Worm (Caenorhabditis elegans) whole organism, late embryonic: ENCODE measurements around the gene nlt-1.

Experiments used
- ceh-14 ChIP-seq: sonication (generic microtip); optimal IDR thresholded peaks from 2 replicates; lab custom pipeline; 2016; ENCODE audit warnings: missing genotype, missing genetic modification characterization, missing compliant biosample characterization
- ceh-19 ChIP-seq: fragments of 200-800 bp; sonication (Bioruptor generic); optimal IDR thresholded peaks from 2 replicates; lab custom pipeline; 2018; ENCODE audit warnings: mild to moderate bottlenecking, missing genetic modification characterization, missing compliant biosample characterization
- ceh-22 ChIP-seq: sonication (generic microtip); optimal IDR thresholded peaks from 2 replicates; lab custom pipeline; 2017; ENCODE audit warnings: missing biosample characterization, missing genetic modification characterization
- fax-1 ChIP-seq: sonication (generic microtip); optimal IDR thresholded peaks from 2 replicates; lab custom pipeline; 2016; ENCODE audit warnings: missing genotype, missing genetic modification characterization, missing compliant biosample characterization
- fkh-10 ChIP-seq: fragments of 150-350 bp; optimal IDR thresholded peaks from 2 replicates; lab custom pipeline; 2014; ENCODE audit warnings: missing biosample characterization, missing genetic modification reagents, missing genetic modification characterization
- hlh-13 ChIP-seq: fragments of 200-800 bp; sonication (Bioruptor generic); optimal IDR thresholded peaks from 2 replicates; lab custom pipeline; 2018; ENCODE audit warnings: mild to moderate bottlenecking, missing genetic modification characterization, missing compliant biosample characterization
- lin-11 ChIP-seq: fragments of 200-800 bp; sonication (Bioruptor generic); optimal IDR thresholded peaks from 2 replicates; lab custom pipeline; 2018; ENCODE audit warnings: mild to moderate bottlenecking, missing genetic modification characterization, missing compliant biosample characterization
- nhr-11 ChIP-seq: fragments of 150-350 bp; optimal IDR thresholded peaks from 2 replicates; lab custom pipeline; 2014; ENCODE audit warnings: missing biosample characterization, missing genetic modification characterization
- pqm-1 ChIP-seq: sonication (generic microtip); optimal IDR thresholded peaks from 2 replicates; lab custom pipeline; 2016; ENCODE audit warnings: missing genetic modification characterization, missing compliant biosample characterization
- syd-9 ChIP-seq: sonication (generic microtip); optimal IDR thresholded peaks from 2 replicates; lab custom pipeline; 2016; ENCODE audit warnings: mild to moderate bottlenecking, missing genetic modification characterization, moderate library complexity, missing compliant biosample characterization
- ztf-16 ChIP-seq: sonication (generic microtip); optimal IDR thresholded peaks from 2 replicates; lab custom pipeline; 2017; ENCODE audit warnings: missing genetic modification characterization, missing compliant biosample characterization

DNA sequence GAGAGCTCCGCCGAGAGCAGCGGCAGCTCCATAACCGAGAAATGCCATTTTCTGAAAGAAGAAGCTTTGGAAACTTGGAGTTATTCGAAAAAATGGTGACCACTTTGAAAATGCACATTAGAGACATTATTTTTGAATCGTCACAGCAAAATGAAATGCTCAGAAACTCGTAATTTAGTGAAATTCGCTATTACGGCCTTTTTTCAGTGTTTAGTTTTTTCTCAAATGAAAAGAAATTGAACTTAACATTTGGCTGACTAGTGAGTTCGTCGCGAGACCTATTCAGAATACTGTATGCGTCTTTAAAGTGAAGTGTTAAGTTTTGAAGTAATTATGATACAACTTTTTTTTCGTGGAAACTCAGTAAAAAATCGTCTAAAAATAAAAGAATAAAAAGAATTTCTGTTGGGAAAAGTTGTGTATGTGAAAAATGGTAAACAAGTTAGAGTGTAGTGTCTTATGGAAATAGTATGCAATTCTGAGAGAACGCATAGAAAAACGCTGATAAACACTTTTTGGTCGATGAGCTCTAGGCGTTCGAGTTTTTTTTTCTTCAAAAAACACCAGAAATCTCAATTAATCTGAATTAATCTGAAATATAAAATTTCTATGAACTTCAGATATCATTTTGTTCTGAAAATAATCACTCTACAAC, 30.4 kb downstream of the nlt-1 start, which contains the start of gene R53.5:
- TF ChIP-seq fax-1 (no peak), pqm-1 (no peak), ceh-22 (tag; lab: Kevin White, UChicago) (no peak), ztf-16 (tag; lab: Kevin White, UChicago) (no peak), fkh-10 (GFP tag; lab: Kevin White, UChicago) (no peak), syd-9 (tag; lab: Kevin White, UChicago) (no peak), ceh-14 (tag; lab: Kevin White, UChicago) (no peak), hlh-13 (GFP tag; lab: Kevin White, UChicago) (no peak), nhr-11 (no peak), ceh-19 (GFP tag; lab: Kevin White, UChicago) (no peak), lin-11 (tag; lab: Kevin White, UChicago) (no peak)
